Fruit fly (Drosophila melanogaster): Measurements from ENCODE around the gene CG43739.
A peak's percentile ranks its signal among the peaks of the same experiment; 100 is the strongest.

Gene CG43739

DNA sequence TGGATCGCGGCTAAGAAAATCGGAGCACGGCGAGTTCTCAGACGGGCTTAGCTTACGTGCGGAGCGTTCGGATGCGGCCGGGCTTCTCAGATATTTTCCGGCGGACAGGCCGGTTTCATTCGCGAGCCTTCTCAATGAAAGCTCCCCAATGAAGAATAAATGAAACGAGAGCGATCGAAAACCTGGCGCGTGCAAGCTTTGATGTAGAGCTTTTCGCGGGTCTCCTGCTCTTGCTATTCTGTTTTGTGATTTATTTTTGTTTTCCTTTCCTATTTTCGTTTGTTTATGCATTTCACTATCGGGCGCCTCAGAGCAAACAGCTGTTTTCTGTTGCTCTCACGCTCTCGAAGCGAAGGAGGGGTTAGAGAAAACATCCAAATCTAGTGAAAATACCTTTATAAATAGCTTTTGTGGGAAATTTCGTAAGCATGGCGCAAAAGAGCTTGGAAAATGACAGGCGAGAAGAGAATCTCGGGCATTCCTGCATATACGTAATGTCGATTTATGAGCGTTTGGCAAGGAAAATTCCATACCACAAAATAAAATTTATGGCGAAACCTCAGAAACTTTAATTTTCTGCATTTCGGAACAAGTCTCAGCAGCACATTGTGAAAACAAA lies 32.7 kb downstream of the CG43739 start (continued):
- TF ChIP-seq CG4707 (GFP tag; optimal IDR thresholded peaks at IDR 0.05) (peak; percentile 27), ERR (GFP tag; optimal IDR thresholded peaks at IDR 0.05) (peak; percentile 18), CG14441 (GFP tag; IDR thresholded peaks at IDR 0.05) (no peak), CG4820 (GFP tag; optimal IDR thresholded peaks at IDR 0.05) (no peak), CG7357 (GFP tag; IDR thresholded peaks at IDR 0.05) (no peak), crol (GFP tag; IDR thresholded peaks at IDR 0.05) (0 out of 2 replicates have a peak, but pooled peaks have one; percentile 12), Atf6 (GFP tag; IDR thresholded peaks at IDR 0.05) (peak; percentile 14; the same call in 1 of the 2 replicates), CG12769 (tag; optimal IDR thresholded peaks at IDR 0.05) (peak; percentile 78), CG5180 (GFP tag; optimal IDR thresholded peaks at IDR 0.05) (no peak), CG10321 (GFP tag; IDR thresholded peaks at IDR 0.05) (no peak)

dm6 chr2L:20883624-20884220 lies 35.0 kb downstream of the CG43739 start:
- no peak for TF ChIP-seq Ets97D (GFP tag; optimal IDR thresholded peaks at IDR 0.05)
- no peak for TF ChIP-seq Oaz (GFP tag; IDR thresholded peaks at IDR 0.05)
- TF ChIP-seq Tbp (GFP tag; optimal IDR thresholded peaks at IDR 0.05) = no peak
- peak; percentile 28 for TF ChIP-seq Hey (tag; optimal IDR thresholded peaks at IDR 0.05)
- TF ChIP-seq wdn (GFP tag; IDR thresholded peaks at IDR 0.05) = 0 out of 2 replicates have a peak, but pooled peaks have one; percentile 7
- no peak for TF ChIP-seq Dfd (GFP tag; optimal IDR thresholded peaks at IDR 0.05)
- TF ChIP-seq otp (GFP tag; IDR thresholded peaks at IDR 0.05) = no peak
- TF ChIP-seq CG34224 (GFP tag; IDR thresholded peaks at IDR 0.05; ENCODE audit: partially characterized antibody) = no peak
- TF ChIP-seq grn (GFP tag; optimal IDR thresholded peaks at IDR 0.05) = peak; percentile 92
- TF ChIP-seq CG13296 (GFP tag; optimal IDR thresholded peaks at IDR 0.05) = peak; percentile 21
- no peak for TF ChIP-seq Dp (GFP tag; optimal IDR thresholded peaks at IDR 0.05)
- no peak for TF ChIP-seq Fer3 (tag; optimal IDR thresholded peaks at IDR 0.05)
- TF ChIP-seq nerfin-1 (tag; optimal IDR thresholded peaks at IDR 0.05) = no peak
- 0 out of 2 replicates have a peak, but pooled peaks have one; percentile 14 for TF ChIP-seq lmd (GFP tag; IDR thresholded peaks at IDR 0.05)
- TF ChIP-seq Sin3A (optimal IDR thresholded peaks at IDR 0.05) = no peak
- TF ChIP-seq CG18476 (GFP tag; optimal IDR thresholded peaks at IDR 0.05) = no peak
- TF ChIP-seq slp2 (GFP tag; optimal IDR thresholded peaks at IDR 0.05) = no peak
- TF ChIP-seq pho (GFP tag; optimal IDR thresholded peaks at IDR 0.05) = no peak
- TF ChIP-seq NK7.1 (GFP tag; optimal IDR thresholded peaks at IDR 0.05) = no peak
- TF ChIP-seq abd-A (tag; optimal IDR thresholded peaks at IDR 0.05) = no peak
- peak; percentile 32 for TF ChIP-seq CG10543 (GFP tag; optimal IDR thresholded peaks at IDR 0.05)
- peak; percentile 17 for TF ChIP-seq Fer1 (GFP tag; optimal IDR thresholded peaks at IDR 0.05)
- no peak for TF ChIP-seq Hr51 (GFP tag; optimal IDR thresholded peaks at IDR 0.05)
- no peak for TF ChIP-seq CG4282 (GFP tag; optimal IDR thresholded peaks at IDR 0.05)
- no peak for TF ChIP-seq CG17385 (GFP tag; optimal IDR thresholded peaks at IDR 0.05)
- no peak for TF ChIP-seq Hand (GFP tag; optimal IDR thresholded peaks at IDR 0.05)
- TF ChIP-seq CG15269 (tag; optimal IDR thresholded peaks at IDR 0.05) = peak; percentile 0
- TF ChIP-seq CG7556 (GFP tag; optimal IDR thresholded peaks at IDR 0.05) = no peak
- TF ChIP-seq scrt (GFP tag; optimal IDR thresholded peaks at IDR 0.05) = no peak
- peak in 1 of 2 experiments; percentile 19 for TF ChIP-seq Hr78 (GFP tag; optimal IDR thresholded peaks at IDR 0.05)
- TF ChIP-seq CG7786 (GFP tag; optimal IDR thresholded peaks at IDR 0.05) = no peak
- no peak for TF ChIP-seq org-1 (GFP tag; optimal IDR thresholded peaks at IDR 0.05)
- no peak for TF ChIP-seq phol (tag; optimal IDR thresholded peaks at IDR 0.05)
- TF ChIP-seq Med (GFP tag) = peak; percentile 72
- TF ChIP-seq CG2678 (tag; optimal IDR thresholded peaks at IDR 0.05) = peak; percentile 21
- TF ChIP-seq exex (tag; optimal IDR thresholded peaks at IDR 0.05) = peak; percentile 98
- peak; percentile 15; the same call in 1 of the 2 replicates for TF ChIP-seq CG4360 (GFP tag; IDR thresholded peaks at IDR 0.05)
- TF ChIP-seq CG2875 (GFP tag; optimal IDR thresholded peaks at IDR 0.05) = no peak
